Fruit fly (Drosophila melanogaster): ENCODE measurements around the gene CG16813.

- TF ChIP-seq EcR (GFP tag; optimal IDR thresholded peaks at IDR 0.05) (no peak), Snoo (tag; optimal IDR thresholded peaks at IDR 0.05) (no peak), CG8301 (tag; optimal IDR thresholded peaks at IDR 0.05) (no peak), gl (tag; optimal IDR thresholded peaks at IDR 0.05) (no peak)
Measured at dm6 chr2L:13222225-13222648, 5.1 kb upstream of the CG16813 start, which contains the start of the genes Ski6 and CG16812.
